Fruit fly (Drosophila melanogaster): ENCODE data around the gene FMRFaR.
A peak's percentile ranks its signal among the peaks of the same experiment; 100 is the strongest.

The FMRFaR gene

dm6 chr3L:3060054-3060979 is 58.8 kb downstream of the FMRFaR start (continued):
- TF ChIP-seq pan (optimal IDR thresholded peaks at IDR 0.05), result no peak
- TF ChIP-seq pan (GFP tag; optimal IDR thresholded peaks at IDR 0.05 in 1 of 2, IDR thresholded peaks at IDR 0.05 in 1 of 2), result peak in 1 of 2 experiments; percentile 100
- TF ChIP-seq ewg (GFP tag; optimal IDR thresholded peaks at IDR 0.05), result peak; percentile 96
- TF ChIP-seq CG4617 (GFP tag; optimal IDR thresholded peaks at IDR 0.05; ENCODE audit: borderline replicate concordance), result peak; percentile 98
- TF ChIP-seq MBD-R2 (GFP tag; IDR thresholded peaks at IDR 0.05), result peak; percentile 99
- TF ChIP-seq so (GFP tag; IDR thresholded peaks at IDR 0.05), result peak; percentile 99
- TF ChIP-seq Eip74EF (GFP tag; optimal IDR thresholded peaks at IDR 0.05), result peak in 1 of 2 experiments; percentile 94
- peak; percentile 82 for TF ChIP-seq CG33557 (GFP tag; optimal IDR thresholded peaks at IDR 0.05)
- peak; percentile 98 for TF ChIP-seq gem (tag; optimal IDR thresholded peaks at IDR 0.05)
- no peak for TF ChIP-seq Doc3 (GFP tag; IDR thresholded peaks at IDR 0.05; ENCODE audit: partially characterized antibody)
- peak; percentile 91 for TF ChIP-seq D19A (tag; optimal IDR thresholded peaks at IDR 0.05)
- TF ChIP-seq CG2889 (GFP tag; IDR thresholded peaks at IDR 0.05), result peak; percentile 99
- TF ChIP-seq CG43689 (GFP tag; IDR thresholded peaks at IDR 0.05), result peak; percentile 99
- peak; percentile 85 for TF ChIP-seq CG7271 (tag; optimal IDR thresholded peaks at IDR 0.05)
- TF ChIP-seq Rfx (GFP tag; IDR thresholded peaks at IDR 0.05), result peak; percentile 100
- peak; percentile 93 for TF ChIP-seq CG17186 (GFP tag; optimal IDR thresholded peaks at IDR 0.05)
- TF ChIP-seq CG17912 (GFP tag; optimal IDR thresholded peaks at IDR 0.05), result peak; percentile 94
- TF ChIP-seq CG17802 (tag; optimal IDR thresholded peaks at IDR 0.05), result peak; percentile 88
- peak; percentile 98 for TF ChIP-seq CG12942 (GFP tag; optimal IDR thresholded peaks at IDR 0.05)
- peak; percentile 96 for TF ChIP-seq CG18764 (GFP tag; optimal IDR thresholded peaks at IDR 0.05)
- peak; percentile 93 for TF ChIP-seq sima (GFP tag; optimal IDR thresholded peaks at IDR 0.05)
- TF ChIP-seq luna (GFP tag; optimal IDR thresholded peaks at IDR 0.05), result peak; percentile 97
- no peak for TF ChIP-seq cad (GFP tag; optimal IDR thresholded peaks at IDR 0.05)
- peak; percentile 38 to 99 for TF ChIP-seq eve (GFP tag; optimal IDR thresholded peaks at IDR 0.05)
- TF ChIP-seq CG13287 (GFP tag; IDR thresholded peaks at IDR 0.05; ENCODE audit: partially characterized antibody), result no peak; the same call in 1 of the 2 replicates
- no peak for TF ChIP-seq hth (optimal IDR thresholded peaks at IDR 0.05)
- peak in 1 of 2 experiments; percentile 88 for TF ChIP-seq Hr78 (GFP tag; optimal IDR thresholded peaks at IDR 0.05)
- peak; percentile 98 for TF ChIP-seq NC2α (GFP tag; optimal IDR thresholded peaks at IDR 0.05)
- TF ChIP-seq eyg (GFP tag; optimal IDR thresholded peaks at IDR 0.05), result peak; percentile 98
- TF ChIP-seq sisA (GFP tag; IDR thresholded peaks at IDR 0.05), result peak; percentile 100
- peak; percentile 99 for TF ChIP-seq CG9609 (GFP tag; optimal IDR thresholded peaks at IDR 0.05)
- peak; percentile 99 for TF ChIP-seq az2 (GFP tag; optimal IDR thresholded peaks at IDR 0.05)
- TF ChIP-seq zfh1 (GFP tag; IDR thresholded peaks at IDR 0.05), result peak; percentile 99
- peak; percentile 99 for TF ChIP-seq CG11723 (GFP tag; optimal IDR thresholded peaks at IDR 0.05)
- peak; percentile 99 for TF ChIP-seq CG3726 (GFP tag; IDR thresholded peaks at IDR 0.05)
- peak; percentile 91 for TF ChIP-seq trem (tag; optimal IDR thresholded peaks at IDR 0.05)
- TF ChIP-seq lov (optimal IDR thresholded peaks at IDR 0.05), result no peak
- TF ChIP-seq lov (GFP tag; IDR thresholded peaks at IDR 0.05), result peak; percentile 99
- peak; percentile 99 for TF ChIP-seq jigr1 (GFP tag; IDR thresholded peaks at IDR 0.05)
- peak; percentile 99 for TF ChIP-seq Hr3 (GFP tag; optimal IDR thresholded peaks at IDR 0.05)
- TF ChIP-seq ash1 (GFP tag; optimal IDR thresholded peaks at IDR 0.05), result peak; percentile 97
- TF ChIP-seq CG3407 (GFP tag; optimal IDR thresholded peaks at IDR 0.05), result peak; percentile 96
- TF ChIP-seq ab (GFP tag; optimal IDR thresholded peaks at IDR 0.05), result peak; percentile 99
- peak; percentile 77 for TF ChIP-seq Spps (tag; optimal IDR thresholded peaks at IDR 0.05)
- TF ChIP-seq CG18011 (GFP tag; optimal IDR thresholded peaks at IDR 0.05), result peak; percentile 91
- TF ChIP-seq MTF-1 (GFP tag; optimal IDR thresholded peaks at IDR 0.05; ENCODE audit: borderline replicate concordance), result peak; percentile 96
- TF ChIP-seq Antp (GFP tag; optimal IDR thresholded peaks at IDR 0.05), result peak; percentile 99
- TF ChIP-seq Chrac-16 (GFP tag; optimal IDR thresholded peaks at IDR 0.05), result peak; percentile 99
- peak; percentile 86 for TF ChIP-seq sqz (GFP tag; optimal IDR thresholded peaks at IDR 0.05)
